Fruit fly (Drosophila melanogaster) whole organism, wandering third instar larva: ENCODE measurements around the gene CG11398.

Experiments used
- Dfd ChIP-seq: fragments of >200 bp; optimal IDR thresholded peaks from 2 replicates; lab custom pipeline; 2017; ENCODE audit warnings: missing biosample characterization, missing genetic modification characterization
- Hr78 ChIP-seq: fragments of >200 bp; optimal IDR thresholded peaks from 2 replicates; lab custom pipeline; 2017; ENCODE audit warnings: missing biosample characterization, missing genetic modification characterization
- Vsx2 ChIP-seq: fragments of 200-300, 225-300 bp; sonication (Bioruptor generic); optimal IDR thresholded peaks from 2 replicates; lab custom pipeline; 2018; ENCODE audit warnings: missing biosample characterization, missing genetic modification characterization; ENCODE audit not compliant: partially characterized antibody

dm6 chrX:1206437-1206836 lies 8.5 kb downstream of the CG11398 start, which contains the start of gene CG14624:
- no peak for TF ChIP-seq Hr78 (GFP tag; lab: Kevin White, UChicago)
- no peak for TF ChIP-seq Dfd
- TF ChIP-seq Vsx2, result no peak
